Fruit fly (Drosophila melanogaster) whole organism, embryonic: ENCODE data around the gene Fpgs1.
A peak's percentile ranks its signal among the peaks of the same experiment; 100 is the strongest.

Experiments
- Asciz ChIP-seq: fragments of 200-800 bp; sonication (Bioruptor generic); optimal IDR thresholded peaks from 2 replicates; lab custom pipeline; 2017; ENCODE audit warnings: missing biosample characterization, mild to moderate bottlenecking, missing genetic modification characterization, missing genetic modification reagents
- Atf-2 ChIP-seq: fragments of 200-800 bp; sonication (Bioruptor generic); optimal IDR thresholded peaks from 2 replicates; lab custom pipeline; 2016; ENCODE audit warnings: missing biosample characterization, missing genetic modification characterization
- Atf6 ChIP-seq: fragments of 200-800 bp; sonication (Bioruptor generic); IDR thresholded peaks from 2 replicates; pipeline ENCODE4 v1.3.6; 2022; ENCODE audit warnings: missing biosample characterization, missing genetic modification characterization
- CG11247 ChIP-seq: fragments of 200-800 bp; sonication (Bioruptor generic); IDR thresholded peaks from 2 replicates; pipeline ENCODE4 v1.3.6; 2022; ENCODE audit warnings: missing biosample characterization, missing genetic modification characterization
- CG12071 ChIP-seq: fragments of 200-800 bp; sonication (Bioruptor generic); optimal IDR thresholded peaks from 3 replicates; lab custom pipeline; 2018; ENCODE audit warnings: missing biosample characterization, mild to moderate bottlenecking, missing genetic modification characterization
- CG12744 ChIP-seq: fragments of 200-800 bp; sonication (Bioruptor generic); optimal IDR thresholded peaks from 2 replicates; lab custom pipeline; 2016; ENCODE audit warnings: missing biosample characterization, missing genetic modification characterization
- CG14441 ChIP-seq: fragments of 200-800 bp; sonication (Bioruptor generic); IDR thresholded peaks from 2 replicates; pipeline ENCODE4 v1.3.6; 2022; ENCODE audit warnings: missing biosample characterization, missing genetic modification characterization
- CG31365 ChIP-seq: fragments of 200-800 bp; sonication (Bioruptor generic); optimal IDR thresholded peaks from 2 replicates; lab custom pipeline; 2018; ENCODE audit warnings: missing biosample characterization, mild to moderate bottlenecking, missing genetic modification characterization
- CG32767 ChIP-seq: fragments of 200-800 bp; sonication (Bioruptor generic); IDR thresholded peaks from 2 replicates; pipeline ENCODE4 v1.3.6; 2022; ENCODE audit warnings: missing biosample characterization, missing genetic modification characterization
- CG3281 ChIP-seq: fragments of 200-800 bp; sonication (Bioruptor generic); optimal IDR thresholded peaks from 3 replicates; lab custom pipeline; 2017; ENCODE audit warnings: missing biosample characterization, mild to moderate bottlenecking, missing genetic modification characterization
- CG42726 ChIP-seq: fragments of 200-800 bp; sonication (Bioruptor generic); IDR thresholded peaks from 2 replicates; pipeline ENCODE4 v1.3.6; 2022; ENCODE audit warnings: missing biosample characterization, missing genetic modification characterization; ENCODE audit not compliant: partially characterized antibody
- CG6689 ChIP-seq: fragments of 200-800 bp; sonication (Bioruptor generic); IDR thresholded peaks from 2 replicates; pipeline ENCODE4 v1.3.6; 2022; ENCODE audit warnings: missing biosample characterization, missing genetic modification characterization
- CG6813 ChIP-seq: fragments of 200-800 bp; sonication (Bioruptor generic); optimal IDR thresholded peaks from 2 replicates; lab custom pipeline; 2017; ENCODE audit warnings: missing biosample characterization, missing genetic modification characterization, mild to moderate bottlenecking, moderate library complexity, missing genetic modification reagents
- CG8281 ChIP-seq: fragments of 200-800 bp; sonication (Bioruptor generic); optimal IDR thresholded peaks from 2 replicates; lab custom pipeline; 2018; ENCODE audit warnings: missing biosample characterization, mild to moderate bottlenecking, missing genetic modification characterization, moderate library complexity
- CG9727 ChIP-seq: fragments of 200-800 bp; sonication (Bioruptor generic); optimal IDR thresholded peaks from 3 replicates; lab custom pipeline; 2017; ENCODE audit warnings: missing biosample characterization, mild to moderate bottlenecking, missing genetic modification characterization
- CG9876 ChIP-seq: fragments of 200-800 bp; sonication (Bioruptor generic); optimal IDR thresholded peaks from 2 replicates; lab custom pipeline; 2016; ENCODE audit warnings: missing biosample characterization, missing genetic modification characterization
- Chrac-16 ChIP-seq: fragments of 200-800 bp; sonication (Bioruptor generic); optimal IDR thresholded peaks from 3 replicates; lab custom pipeline; 2016; ENCODE audit warnings: missing biosample characterization, missing genetic modification characterization
- Dp ChIP-seq: fragments of 200-800 bp; sonication (Bioruptor generic); optimal IDR thresholded peaks from 2 replicates; lab custom pipeline; 2018; ENCODE audit warnings: missing biosample characterization, mild to moderate bottlenecking, missing genetic modification characterization, moderate library complexity
- Fer2 ChIP-seq: fragments of 200-800 bp; sonication (Bioruptor generic); optimal IDR thresholded peaks from 2 replicates; lab custom pipeline; 2018; ENCODE audit warnings: missing biosample characterization, mild to moderate bottlenecking, missing genetic modification characterization, moderate library complexity
- GATAe ChIP-seq: fragments of 200-800 bp; sonication (Bioruptor generic); conservative IDR thresholded peaks from 2 replicates; pipeline ENCODE4 v1.3.6; 2022; ENCODE audit warnings: missing biosample characterization, missing genetic modification characterization
- Myb ChIP-seq: fragments of 200-800 bp; sonication (Bioruptor generic); optimal IDR thresholded peaks from 2 replicates; lab custom pipeline; 2016; ENCODE audit warnings: missing biosample characterization, missing genetic modification characterization
- Oaz ChIP-seq: fragments of 200-800 bp; sonication (Bioruptor generic); IDR thresholded peaks from 2 replicates; pipeline ENCODE4 v1.3.6; 2022; ENCODE audit warnings: missing biosample characterization, missing genetic modification characterization
- Oli ChIP-seq: fragments of 200-800 bp; sonication (Bioruptor generic); optimal IDR thresholded peaks from 2 replicates; lab custom pipeline; 2018; ENCODE audit warnings: missing biosample characterization, mild to moderate bottlenecking, missing genetic modification characterization, moderate library complexity
- Optix ChIP-seq: fragments of 200-800 bp; sonication (Bioruptor generic); IDR thresholded peaks from 3 replicates; pipeline ENCODE4 v1.3.6; 2022; ENCODE audit warnings: missing biosample characterization, missing genetic modification characterization
- PHDP ChIP-seq: fragments of 200-800 bp; sonication (Bioruptor generic); optimal IDR thresholded peaks from 3 replicates; lab custom pipeline; 2018; ENCODE audit warnings: missing biosample characterization, mild to moderate bottlenecking, missing genetic modification characterization, moderate library complexity
- Pdp1 ChIP-seq, 2 experiments: fragments of 200-800 bp; sonication (Bioruptor generic); optimal IDR thresholded peaks; 3 replicates each; lab custom pipeline; 2016; ENCODE audit warnings: missing biosample characterization in 2 of 2, missing genetic modification characterization in 2 of 2, mild to moderate bottlenecking in 1 of 2, moderate library complexity in 1 of 2
- Ravus ChIP-seq: fragments of 200-800 bp; sonication (Bioruptor generic); IDR thresholded peaks from 2 replicates; pipeline ENCODE4 v1.3.6; 2022; ENCODE audit warnings: missing biosample characterization, missing genetic modification characterization
- Rfx ChIP-seq: fragments of 200-800 bp; sonication (Bioruptor generic); IDR thresholded peaks from 2 replicates; pipeline ENCODE4 v1.3.6; 2022; ENCODE audit warnings: missing biosample characterization, missing genetic modification characterization
- Sox102F ChIP-seq: fragments of 200-800 bp; sonication (Bioruptor generic); optimal IDR thresholded peaks from 2 replicates; lab custom pipeline; 2018; ENCODE audit warnings: missing biosample characterization, mild to moderate bottlenecking, missing genetic modification characterization, moderate library complexity
- Tbp ChIP-seq: fragments of >200 bp; optimal IDR thresholded peaks from 2 replicates; lab custom pipeline; 2018; ENCODE audit warnings: missing biosample characterization, missing genetic modification characterization
- al ChIP-seq: fragments of 200-800 bp; sonication (Bioruptor generic); IDR thresholded peaks from 2 replicates; pipeline ENCODE4 v1.3.6; 2022; ENCODE audit warnings: missing biosample characterization, missing genetic modification characterization
- amos ChIP-seq: fragments of 200-800 bp; sonication (Bioruptor generic); IDR thresholded peaks from 2 replicates; pipeline ENCODE4 v1.3.6; 2022; ENCODE audit warnings: missing biosample characterization, missing genetic modification characterization; ENCODE audit not compliant: partially characterized antibody
- aop ChIP-seq: fragments of 200-800 bp; sonication (Bioruptor generic); IDR thresholded peaks from 2 replicates; pipeline ENCODE4 v1.3.6; 2022; ENCODE audit warnings: missing biosample characterization, missing genetic modification characterization
- ara ChIP-seq: fragments of 200-800 bp; sonication (Bioruptor generic); IDR thresholded peaks from 2 replicates; pipeline ENCODE4 v1.3.6; 2022; ENCODE audit warnings: missing biosample characterization, missing genetic modification characterization
- ash1 ChIP-seq: fragments of 200-800 bp; sonication (Bioruptor generic); optimal IDR thresholded peaks from 2 replicates; lab custom pipeline; 2018; ENCODE audit warnings: missing biosample characterization, mild to moderate bottlenecking, missing genetic modification characterization
- corto ChIP-seq: fragments of 200-800 bp; sonication (Bioruptor generic); optimal IDR thresholded peaks from 2 replicates; lab custom pipeline; 2016; ENCODE audit warnings: missing biosample characterization, mild to moderate bottlenecking, missing genetic modification characterization, moderate library complexity
- crol ChIP-seq: fragments of 200-800 bp; sonication (Bioruptor generic); IDR thresholded peaks from 2 replicates; pipeline ENCODE4 v1.3.6; 2022; ENCODE audit warnings: missing biosample characterization, missing genetic modification characterization
- dan ChIP-seq: fragments of 200-800 bp; sonication (Bioruptor generic); IDR thresholded peaks from 2 replicates; pipeline ENCODE4 v1.3.6; 2022; ENCODE audit warnings: missing biosample characterization, missing genetic modification characterization
- dmrt11E ChIP-seq: fragments of 200-800 bp; sonication (Bioruptor generic); optimal IDR thresholded peaks from 3 replicates; lab custom pipeline; 2018; ENCODE audit warnings: missing biosample characterization, mild to moderate bottlenecking, missing genetic modification characterization, moderate library complexity
- en ChIP-seq: fragments of 200-800 bp; sonication (Bioruptor generic); optimal IDR thresholded peaks from 2 replicates; lab custom pipeline; 2016; ENCODE audit warnings: missing biosample characterization, missing genetic modification characterization
- eve ChIP-seq, 2 experiments: fragments of >200 bp; optimal IDR thresholded peaks; 2 replicates each; lab custom pipeline; 2017; ENCODE audit warnings: missing biosample characterization in 2 of 2, missing genetic modification characterization in 2 of 2
- grau ChIP-seq: fragments of 200-800 bp; optimal IDR thresholded peaks from 3 replicates; lab custom pipeline; 2019; ENCODE audit warnings: missing biosample characterization, mild to moderate bottlenecking, missing genetic modification characterization, moderate library complexity
- mam ChIP-seq: fragments of 200-800 bp; sonication (Bioruptor generic); optimal IDR thresholded peaks from 3 replicates; lab custom pipeline; 2016; ENCODE audit warnings: missing biosample characterization, missing genetic modification characterization
- nau ChIP-seq: fragments of 200-800 bp; sonication (Bioruptor generic); optimal IDR thresholded peaks from 3 replicates; lab custom pipeline; 2017; ENCODE audit warnings: missing biosample characterization, mild to moderate bottlenecking, missing genetic modification characterization, missing genetic modification reagents
- pros ChIP-seq: fragments of 200-800 bp; sonication (Bioruptor generic); optimal IDR thresholded peaks from 3 replicates; lab custom pipeline; 2019; ENCODE audit warnings: missing biosample characterization, mild to moderate bottlenecking, missing genetic modification characterization, moderate library complexity
- pzg ChIP-seq: fragments of 200-800 bp; sonication (Bioruptor generic); optimal IDR thresholded peaks from 3 replicates; lab custom pipeline; 2018; ENCODE audit warnings: missing biosample characterization, mild to moderate bottlenecking, missing genetic modification characterization, moderate library complexity
- seq ChIP-seq: fragments of 200-800 bp; sonication (Bioruptor generic); IDR thresholded peaks from 2 replicates; pipeline ENCODE4 v1.3.6; 2022; ENCODE audit warnings: missing biosample characterization, missing genetic modification characterization
- tll ChIP-seq, 2 experiments: fragments of 200-800 bp in 1 of 2; fragments of >200 bp in 1 of 2; sonication (Bioruptor generic) in 1 of 2; optimal IDR thresholded peaks; 2 replicates each; lab custom pipeline; 2017 to 2019; ENCODE audit warnings: missing biosample characterization in 2 of 2, missing genetic modification characterization in 2 of 2, mild to moderate bottlenecking in 1 of 2, moderate library complexity in 1 of 2

Fpgs1 gene

DNA sequence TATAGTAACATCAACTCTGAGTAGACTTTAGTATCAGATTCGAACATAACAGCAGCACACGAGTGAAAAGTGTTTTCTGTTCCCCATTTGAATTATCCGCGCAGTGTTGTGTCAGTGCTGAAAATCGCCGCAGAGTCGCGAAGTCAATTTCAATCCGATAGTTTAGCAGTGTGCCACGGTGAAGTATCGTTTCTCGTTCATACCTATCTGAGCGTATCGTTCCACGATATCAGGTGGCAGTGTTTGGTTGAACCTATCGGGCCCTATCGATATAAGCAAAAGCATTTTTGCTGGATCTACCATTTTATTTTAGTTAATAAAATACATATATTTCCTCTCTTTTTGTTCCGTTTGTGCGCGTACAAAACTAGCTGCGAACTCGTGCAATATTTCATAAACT is 41.9 kb downstream of the Fpgs1 start, which contains the start of gene CkIalpha (continued):
- peak; percentile 99 for TF ChIP-seq pzg (GFP tag; lab: Kevin White, UChicago)
- peak; percentile 38 for TF ChIP-seq corto (GFP tag; lab: Kevin White, UChicago)
- TF ChIP-seq CG12744, result no peak
- TF ChIP-seq amos (GFP tag; lab: Robert Waterston, UW), result peak; percentile 99
- peak; percentile 61 for TF ChIP-seq CG14441 (GFP tag; lab: Robert Waterston, UW)
- TF ChIP-seq Oaz (GFP tag; lab: Robert Waterston, UW), result no peak
- no peak for TF ChIP-seq eve (GFP tag; optimal IDR thresholded peaks at IDR 0.05; lab: Kevin White, UChicago)
- no peak for TF ChIP-seq nau (GFP tag; lab: Kevin White, UChicago)
- peak; percentile 99 for TF ChIP-seq CG42726
- no peak for TF ChIP-seq pros (GFP tag; lab: Kevin White, UChicago)
- no peak for TF ChIP-seq PHDP (tag; lab: Kevin White, UChicago)
- TF ChIP-seq CG3281 (GFP tag; lab: Kevin White, UChicago), result peak; percentile 27
- peak; percentile 34 for TF ChIP-seq ash1
- no peak for TF ChIP-seq Tbp (GFP tag; lab: Kevin White, UChicago)
- no peak for TF ChIP-seq CG8281 (tag; lab: Kevin White, UChicago)
- TF ChIP-seq Ravus (GFP tag; lab: Robert Waterston, UW), result no peak
- no peak for TF ChIP-seq GATAe (GFP tag; lab: Robert Waterston, UW)
- peak; percentile 80 for TF ChIP-seq mam (GFP tag; lab: Kevin White, UChicago)
- no peak for TF ChIP-seq CG12071 (GFP tag; lab: Kevin White, UChicago)
- TF ChIP-seq CG11247, result peak; percentile 60; the same call in 1 of the 2 replicates
- TF ChIP-seq ara (GFP tag; lab: Robert Waterston, UW), result 0 out of 2 replicates have a peak, but pooled peaks have one; percentile 30
- no peak for TF ChIP-seq CG31365
- TF ChIP-seq tll (GFP tag; optimal IDR thresholded peaks at IDR 0.05; lab: Kevin White, UChicago), result peak in 1 of 2 experiments; percentile 96
- peak; percentile 54 for TF ChIP-seq CG9876 (GFP tag; lab: Kevin White, UChicago)
- TF ChIP-seq CG32767 (GFP tag; lab: Robert Waterston, UW), result no peak; the same call in 1 of the 2 replicates
- TF ChIP-seq Dp (GFP tag; lab: Kevin White, UChicago), result peak; percentile 95
- TF ChIP-seq Myb (GFP tag; lab: Kevin White, UChicago), result peak; percentile 64
- TF ChIP-seq Chrac-16, result peak; percentile 40
- no peak for TF ChIP-seq Sox102F (GFP tag; lab: Kevin White, UChicago)
- peak; percentile 17 for TF ChIP-seq Atf-2 (GFP tag; lab: Kevin White, UChicago)
- TF ChIP-seq CG6813, result no peak
- TF ChIP-seq Pdp1 (GFP tag; optimal IDR thresholded peaks at IDR 0.05; lab: Kevin White, UChicago), result peak; percentile 56 to 67
- peak; percentile 21; the same call in 1 of the 2 replicates for TF ChIP-seq CG6689 (GFP tag; lab: Robert Waterston, UW)
- TF ChIP-seq Rfx (GFP tag; lab: Robert Waterston, UW), result peak; percentile 83
- TF ChIP-seq CG9727 (GFP tag; lab: Kevin White, UChicago), result no peak
- TF ChIP-seq Oli, result no peak
- TF ChIP-seq Optix (GFP tag; lab: Robert Waterston, UW), result no peak
- TF ChIP-seq dmrt11E, result peak; percentile 25
- peak; percentile 3 for TF ChIP-seq Fer2 (tag; lab: Kevin White, UChicago)
- TF ChIP-seq dan (GFP tag; lab: Robert Waterston, UW), result no peak
- TF ChIP-seq seq (GFP tag; lab: Robert Waterston, UW), result no peak
- 0 out of 2 replicates have a peak, but pooled peaks have one; percentile 33 for TF ChIP-seq Atf6
- TF ChIP-seq en (GFP tag; lab: Kevin White, UChicago), result no peak
- TF ChIP-seq crol (GFP tag; lab: Robert Waterston, UW), result peak; percentile 11; the same call in 1 of the 2 replicates
- no peak for TF ChIP-seq aop (GFP tag; lab: Robert Waterston, UW)
- peak; percentile 33; the same call in 1 of the 2 replicates for TF ChIP-seq al (GFP tag; lab: Robert Waterston, UW)
- peak; percentile 48 for TF ChIP-seq grau (tag; lab: Kevin White, UChicago)
- TF ChIP-seq Asciz (GFP tag; lab: Kevin White, UChicago), result peak; percentile 25
